Worm (Caenorhabditis elegans): ENCODE measurements around the gene F11C1.7.

DNA sequence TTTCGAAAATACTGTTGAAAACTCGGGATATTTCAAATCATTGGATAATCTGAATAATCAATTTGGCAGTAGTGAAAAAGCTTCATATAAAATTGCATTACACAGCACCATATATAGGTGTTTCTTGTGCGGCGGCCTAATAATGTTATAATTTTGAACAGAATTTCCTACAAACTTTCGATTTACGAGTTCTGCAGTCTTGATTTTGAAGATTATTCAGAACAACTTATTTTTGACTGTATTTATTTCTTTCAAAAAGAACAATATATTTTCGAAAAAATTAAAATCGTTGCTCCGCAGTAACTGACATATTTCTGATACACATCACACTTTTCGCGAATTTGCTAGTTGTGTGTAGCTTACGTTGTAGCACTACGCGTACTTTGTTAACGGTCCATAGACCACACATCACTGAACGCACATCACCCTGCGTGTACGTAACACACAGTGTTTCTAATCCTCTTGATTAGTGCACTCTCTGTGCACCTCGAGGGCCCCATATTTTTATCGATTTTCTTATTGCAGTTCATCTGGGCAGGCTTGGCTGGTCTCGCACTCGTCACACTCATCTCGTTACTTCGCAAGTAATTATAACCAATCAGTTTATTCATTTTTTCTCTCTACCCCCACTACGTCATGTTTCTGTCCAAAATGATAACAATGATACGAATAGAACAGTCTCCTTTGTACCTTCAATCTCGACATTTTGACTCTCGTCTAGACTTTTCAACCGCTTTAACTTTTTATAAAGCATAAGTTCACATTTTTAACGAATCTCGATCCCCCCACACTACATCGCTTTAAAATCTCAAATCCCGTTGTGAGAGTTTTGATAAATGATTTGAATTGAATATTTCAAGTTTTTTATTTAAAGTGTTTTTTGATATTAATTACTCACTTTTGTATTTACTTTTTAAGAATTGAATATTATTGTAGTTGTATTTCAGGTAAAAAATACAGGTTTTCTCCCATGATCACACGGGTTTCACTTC lies 1.7 kb downstream of the F11C1.7 start, which contains the start of the genes F11C1.1 and vwa-8:
- TF ChIP-seq sox-4 (tag; optimal IDR thresholded peaks at IDR 0.05), result no peak
- TF ChIP-seq unc-62 (GFP tag; optimal IDR thresholded peaks at IDR 0.05), result no peak
- TF ChIP-seq nhr-11 (tag; optimal IDR thresholded peaks at IDR 0.05), result no peak
- TF ChIP-seq lin-35 (GFP tag; optimal IDR thresholded peaks at IDR 0.05), result peak in 1 of 2 experiments; percentile 33
- TF ChIP-seq nhr-237 (tag; optimal IDR thresholded peaks at IDR 0.05), result no peak
- TF ChIP-seq tbx-2 (tag; optimal IDR thresholded peaks at IDR 0.05), result peak; percentile 28
- no peak for TF ChIP-seq fkh-8 (tag; optimal IDR thresholded peaks at IDR 0.05)
- TF ChIP-seq egl-13 (tag; optimal IDR thresholded peaks at IDR 0.05), result no peak

Measured in whole organism, L1 larva.